Fruit fly (Drosophila melanogaster) whole organism, adult: ENCODE data around the gene Pph13.
A peak's percentile ranks its signal among the peaks of the same experiment; 100 is the strongest.

ENCODE experiments used
- CG11617 ChIP-seq: fragments of 200-800 bp; sonication (Bioruptor generic); optimal IDR thresholded peaks from 2 replicates; lab custom pipeline; 2017; ENCODE audit warnings: mild to moderate bottlenecking, missing biosample characterization, missing genetic modification reagents, missing genetic modification characterization
- CG12768 ChIP-seq: fragments of 200-800 bp; sonication (Bioruptor generic); optimal IDR thresholded peaks from 2 replicates; lab custom pipeline; 2017; ENCODE audit warnings: missing biosample characterization, missing genetic modification characterization, mild to moderate bottlenecking, moderate library complexity, missing genetic modification reagents
- CG14711 ChIP-seq: fragments of 200-800 bp; sonication (Bioruptor generic); optimal IDR thresholded peaks from 2 replicates; lab custom pipeline; 2018; ENCODE audit warnings: missing biosample characterization, mild to moderate bottlenecking, missing genetic modification characterization, moderate library complexity
- CG1620 ChIP-seq: fragments of 200-800 bp; sonication (Bioruptor generic); optimal IDR thresholded peaks from 2 replicates; lab custom pipeline; 2016; ENCODE audit warnings: missing biosample characterization, missing genetic modification characterization
- CG33017 ChIP-seq: fragments of 200-800 bp; sonication (Bioruptor generic); optimal IDR thresholded peaks from 2 replicates; lab custom pipeline; 2018; ENCODE audit warnings: missing biosample characterization, mild to moderate bottlenecking, missing genetic modification characterization, moderate library complexity
- CG5204 ChIP-seq: fragments of 200-800 bp; sonication (Bioruptor generic); optimal IDR thresholded peaks from 2 replicates; lab custom pipeline; 2016; ENCODE audit warnings: missing biosample characterization, missing genetic modification characterization
- CG7045 ChIP-seq: fragments of 200-800 bp; sonication (Bioruptor generic); optimal IDR thresholded peaks from 2 replicates; lab custom pipeline; 2017; ENCODE audit warnings: missing biosample characterization, mild to moderate bottlenecking, missing genetic modification characterization
- CG7101 ChIP-seq: fragments of 200-800 bp; sonication (Bioruptor generic); optimal IDR thresholded peaks from 2 replicates; lab custom pipeline; 2018; ENCODE audit warnings: missing biosample characterization, mild to moderate bottlenecking, missing genetic modification characterization, moderate library complexity
- Clk ChIP-seq: fragments of 200-800 bp; sonication (Bioruptor generic); optimal IDR thresholded peaks from 2 replicates; lab custom pipeline; 2017; ENCODE audit warnings: missing biosample characterization, missing genetic modification characterization
- Crg-1 ChIP-seq: fragments of 200-800 bp; sonication (Bioruptor generic); optimal IDR thresholded peaks from 2 replicates; lab custom pipeline; 2016; ENCODE audit warnings: missing biosample characterization, missing genetic modification characterization
- Hr96 ChIP-seq: fragments of 200-800 bp; sonication (Bioruptor generic); optimal IDR thresholded peaks from 2 replicates; lab custom pipeline; 2016; ENCODE audit warnings: missing biosample characterization, missing genetic modification characterization
- Mnt ChIP-seq: fragments of 200-800 bp; sonication (Bioruptor generic); optimal IDR thresholded peaks from 2 replicates; lab custom pipeline; 2016; ENCODE audit warnings: missing biosample characterization, mild to moderate bottlenecking, missing genetic modification characterization
- bab1 ChIP-seq: fragments of 200-800 bp; sonication (Bioruptor generic); optimal IDR thresholded peaks from 3 replicates; lab custom pipeline; 2019; ENCODE audit warnings: missing biosample characterization, mild to moderate bottlenecking, missing genetic modification characterization, moderate library complexity
- cic ChIP-seq: fragments of 200-800 bp; sonication (Bioruptor generic); optimal IDR thresholded peaks from 2 replicates; lab custom pipeline; 2017; ENCODE audit warnings: missing biosample characterization, mild to moderate bottlenecking, missing genetic modification characterization, moderate library complexity
- cnc ChIP-seq, 2 experiments: fragments of >200 bp; optimal IDR thresholded peaks; 2 replicates each; lab custom pipeline; 2017
- kay ChIP-seq: fragments of 200-800 bp; sonication (Bioruptor generic); peaks from one replicate; lab custom pipeline; 2016; ENCODE audit warnings: missing biosample characterization, missing genetic modification characterization, borderline replicate concordance
- ovo ChIP-seq: fragments of 200-800 bp; sonication (Bioruptor generic); optimal IDR thresholded peaks from 2 replicates; lab custom pipeline; 2016; ENCODE audit warnings: missing biosample characterization, missing genetic modification characterization
- pad ChIP-seq: fragments of 200-800 bp; sonication (Bioruptor generic); optimal IDR thresholded peaks from 3 replicates; lab custom pipeline; 2017; ENCODE audit warnings: missing biosample characterization, missing genetic modification characterization, mild to moderate bottlenecking, moderate library complexity, missing genetic modification reagents
- tj ChIP-seq: fragments of 200-800 bp; sonication (Bioruptor generic); optimal IDR thresholded peaks from 3 replicates; lab custom pipeline; 2017; ENCODE audit warnings: missing biosample characterization, mild to moderate bottlenecking, missing genetic modification characterization, moderate library complexity
- toe ChIP-seq: fragments of 200-800 bp; sonication (Bioruptor generic); optimal IDR thresholded peaks from 2 replicates; lab custom pipeline; 2016; ENCODE audit warnings: missing biosample characterization, missing genetic modification characterization

The Pph13 gene

DNA sequence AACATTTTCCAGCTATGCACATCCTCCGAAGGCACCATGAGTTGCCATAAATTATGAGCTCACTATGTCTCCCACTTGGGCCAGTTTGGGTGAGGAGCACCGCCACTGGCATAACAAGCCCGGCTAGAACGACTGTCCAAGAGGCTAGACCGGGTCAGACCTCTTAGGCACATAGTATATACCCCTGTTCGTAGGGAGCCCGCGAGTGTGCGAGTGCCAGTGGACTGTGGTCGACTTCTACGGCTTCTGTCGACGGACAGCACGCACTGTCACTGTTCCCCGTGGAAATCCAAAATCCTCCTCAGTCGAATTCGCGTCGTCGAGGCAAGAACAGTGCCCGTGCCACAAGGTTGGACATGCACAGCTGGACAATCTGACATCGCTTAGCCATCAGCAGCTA lies at the start of gene Pph13:
Gene Pph13, plus strand, starts transcription at position 301 of the 400 bp plus-strand sequence.
- TF ChIP-seq Hr96 (GFP tag; lab: Kevin White, UChicago) (no peak), cic (no peak), Clk (GFP tag; lab: Kevin White, UChicago) (no peak)

DNA sequence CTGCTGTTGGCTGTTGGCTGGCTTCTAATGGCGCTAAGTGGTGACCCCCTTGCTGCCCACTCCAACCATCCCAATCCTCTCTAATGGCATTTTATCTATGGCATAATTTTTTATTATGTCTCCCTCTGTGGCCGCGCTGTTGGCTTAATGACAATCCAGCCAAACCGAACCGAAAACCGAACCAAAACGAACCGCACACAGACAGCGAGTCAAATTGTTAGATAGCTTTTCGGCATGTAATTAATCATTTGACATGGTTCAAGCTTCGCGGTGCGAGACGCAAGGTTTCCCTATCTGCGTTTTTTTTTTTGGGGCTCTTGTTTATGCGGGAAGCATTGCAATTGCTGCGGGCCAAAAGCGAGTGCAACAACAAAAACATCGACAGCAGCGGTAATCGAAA lies 49.6 kb upstream of the Pph13 start:
- TF ChIP-seq Crg-1, result no peak
- TF ChIP-seq CG7101, result no peak
- no peak for TF ChIP-seq toe (GFP tag; lab: Kevin White, UChicago)
- no peak for TF ChIP-seq Clk (GFP tag; lab: Kevin White, UChicago)
- no peak for TF ChIP-seq CG5204 (GFP tag; lab: Kevin White, UChicago)

DNA sequence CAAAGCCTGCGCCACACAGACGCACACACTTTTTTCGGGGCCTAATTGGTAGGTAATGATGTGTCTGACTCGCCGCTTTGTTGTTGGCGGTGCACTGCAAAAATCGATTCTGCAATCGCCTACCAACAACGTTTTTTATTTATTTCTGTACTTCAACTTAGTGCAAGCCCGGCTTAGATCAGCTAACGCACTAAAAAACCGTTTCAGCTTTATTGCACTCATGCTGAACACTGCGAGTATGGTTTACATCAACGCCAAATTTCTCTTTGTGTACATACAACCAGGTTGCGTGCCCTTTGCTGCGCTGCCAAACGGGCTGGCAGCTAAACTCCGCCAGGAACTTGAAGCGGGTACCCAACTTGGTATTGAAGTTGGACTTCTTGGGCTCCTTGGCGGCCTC lies 47.0 kb upstream of the Pph13 start:
- TF ChIP-seq CG33017 (tag; lab: Kevin White, UChicago) (no peak), Hr96 (GFP tag; lab: Kevin White, UChicago) (no peak), cic (no peak), toe (GFP tag; lab: Kevin White, UChicago) (no peak), cnc (optimal IDR thresholded peaks at IDR 0.05; lab: Kevin White, UChicago) (no peak), tj (GFP tag; lab: Kevin White, UChicago) (no peak), kay (GFP tag; lab: Kevin White, UChicago) (no peak)

- TF ChIP-seq Clk (GFP tag; lab: Kevin White, UChicago) (no peak), Hr96 (GFP tag; lab: Kevin White, UChicago) (no peak), CG5204 (GFP tag; lab: Kevin White, UChicago) (no peak), Mnt (GFP tag; lab: Kevin White, UChicago) (no peak), ovo (GFP tag; lab: Kevin White, UChicago) (no peak), CG1620 (GFP tag; lab: Kevin White, UChicago) (no peak), Crg-1 (no peak), bab1 (GFP tag; lab: Kevin White, UChicago) (no peak), CG7101 (no peak)
These were observed 43.6 kb upstream of the Pph13 start for dm6 chr2L:533734-534133.

DNA sequence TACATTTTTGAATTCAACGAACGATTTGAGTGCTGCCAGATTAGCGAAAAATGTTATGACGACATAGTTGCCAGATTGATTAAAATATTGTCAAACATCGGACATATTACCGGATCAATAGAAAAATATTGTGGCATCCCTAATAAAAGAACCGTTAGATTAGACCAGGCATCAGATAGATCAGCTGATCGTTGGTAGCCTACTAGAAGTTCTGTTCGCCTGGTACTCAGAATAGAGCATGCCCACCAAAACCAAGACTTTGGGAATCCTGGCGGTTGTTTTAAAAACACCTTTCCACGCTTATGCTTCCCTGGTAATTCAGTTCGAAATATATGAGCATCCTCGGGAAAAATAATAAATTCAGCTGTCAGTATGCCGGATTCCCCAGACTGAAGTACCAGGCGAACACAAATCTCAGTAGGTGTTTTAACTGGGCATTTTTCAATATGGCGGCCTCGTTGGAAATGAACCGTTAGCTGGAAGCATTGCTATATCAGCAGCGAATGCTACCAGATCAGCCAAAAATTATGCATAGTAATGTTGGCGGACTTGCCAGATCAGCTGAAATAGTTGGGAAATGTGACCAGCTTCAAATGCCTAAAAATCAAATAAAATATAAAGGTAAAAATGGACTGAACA lies 36.6 kb upstream of the Pph13 start:
- TF ChIP-seq kay (GFP tag; lab: Kevin White, UChicago) (no peak), bab1 (GFP tag; lab: Kevin White, UChicago) (peak; percentile 69), tj (GFP tag; lab: Kevin White, UChicago) (peak; percentile 79), Mnt (GFP tag; lab: Kevin White, UChicago) (peak; percentile 27), CG14711 (tag; lab: Kevin White, UChicago) (no peak), ovo (GFP tag; lab: Kevin White, UChicago) (peak; percentile 97)

DNA sequence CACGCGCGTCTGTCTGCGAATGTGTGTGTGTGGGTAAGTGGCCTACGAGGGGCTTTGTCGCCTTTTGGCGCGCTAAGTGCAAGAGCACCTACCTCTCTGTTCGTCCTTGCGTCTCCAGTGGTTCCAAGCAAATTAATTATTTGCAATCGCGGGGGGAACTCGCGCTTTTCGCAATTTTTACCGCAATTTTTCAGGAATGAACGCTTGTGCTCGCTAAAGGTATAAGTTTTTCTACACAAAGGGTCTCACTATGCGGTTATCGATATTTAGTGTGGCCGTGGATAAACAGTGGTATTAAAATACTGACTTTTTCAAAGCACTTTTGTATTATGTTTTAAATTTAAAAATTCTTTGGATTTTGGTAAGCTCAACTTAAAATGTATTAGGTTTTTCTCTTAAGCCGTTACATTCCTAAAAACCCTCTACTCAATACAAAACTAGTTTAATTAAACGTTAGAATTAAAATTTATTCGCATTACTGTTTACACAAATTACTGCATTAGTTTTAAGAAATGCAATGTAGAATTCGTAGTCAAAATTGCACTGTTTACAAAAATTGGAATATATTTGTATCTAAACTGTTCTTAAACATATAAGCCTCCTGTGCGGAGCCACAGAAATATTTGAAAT lies 34.8 kb upstream of the Pph13 start, which contains the start of gene lwr:
Gene lwr, minus strand, starts transcription at position 243 of the 630 bp plus-strand sequence.
- TF ChIP-seq Mnt (GFP tag; lab: Kevin White, UChicago), result peak; percentile 34
- TF ChIP-seq pad (GFP tag; lab: Kevin White, UChicago), result peak; percentile 31
- TF ChIP-seq Crg-1, result peak; percentile 22
- peak; percentile 33 for TF ChIP-seq bab1 (GFP tag; lab: Kevin White, UChicago)
- TF ChIP-seq CG7101, result no peak

DNA sequence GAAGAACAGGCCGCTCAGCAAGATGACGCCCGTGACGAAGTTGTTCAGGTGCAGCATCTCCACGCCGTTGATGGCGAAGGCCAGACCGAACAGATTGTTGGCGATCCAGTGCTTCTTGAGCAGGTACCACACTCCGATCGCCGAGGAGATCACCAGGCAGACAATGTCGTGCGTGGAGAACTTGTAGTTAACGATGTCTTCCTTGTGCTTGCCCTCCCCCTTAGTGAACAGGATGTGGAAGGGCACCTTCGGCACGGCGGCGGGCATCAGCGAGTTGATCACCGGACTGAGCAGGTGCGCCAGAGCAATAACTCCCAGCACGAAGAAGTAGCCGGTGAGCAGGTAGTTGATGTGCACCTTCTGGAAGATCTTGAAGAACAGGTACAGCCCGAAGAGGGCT lies 33.5 kb upstream of the Pph13 start:
- no peak for TF ChIP-seq cnc (optimal IDR thresholded peaks at IDR 0.05; lab: Kevin White, UChicago)
- no peak for TF ChIP-seq tj (GFP tag; lab: Kevin White, UChicago)
- TF ChIP-seq Hr96 (GFP tag; lab: Kevin White, UChicago), result no peak
- TF ChIP-seq CG33017 (tag; lab: Kevin White, UChicago), result no peak
- TF ChIP-seq pad (GFP tag; lab: Kevin White, UChicago), result no peak
- TF ChIP-seq bab1 (GFP tag; lab: Kevin White, UChicago), result no peak
- no peak for TF ChIP-seq CG1620 (GFP tag; lab: Kevin White, UChicago)
- no peak for TF ChIP-seq cic
- no peak for TF ChIP-seq Crg-1
- TF ChIP-seq ovo (GFP tag; lab: Kevin White, UChicago), result no peak
- TF ChIP-seq kay (GFP tag; lab: Kevin White, UChicago), result no peak
- no peak for TF ChIP-seq CG5204 (GFP tag; lab: Kevin White, UChicago)
- TF ChIP-seq Clk (GFP tag; lab: Kevin White, UChicago), result no peak
- TF ChIP-seq CG7101, result no peak
- TF ChIP-seq Mnt (GFP tag; lab: Kevin White, UChicago), result no peak
- TF ChIP-seq CG12768 (GFP tag; lab: Kevin White, UChicago), result no peak
- TF ChIP-seq CG7045 (GFP tag; lab: Kevin White, UChicago), result no peak
- TF ChIP-seq CG11617 (GFP tag; lab: Kevin White, UChicago), result no peak
- no peak for TF ChIP-seq CG14711 (tag; lab: Kevin White, UChicago)
